Worm (Caenorhabditis elegans): ENCODE data around the gene dod-19.

- TF ChIP-seq dao-5 (tag; optimal IDR thresholded peaks at IDR 0.05) (no peak), him-1 (tag; optimal IDR thresholded peaks at IDR 0.05) (no peak)
Measured at ce11 chrV:449130-449529, 34.6 kb upstream of the dod-19 start, which contains the start of gene srh-35.
